Worm (Caenorhabditis elegans) whole organism, L4/young adult: ENCODE data around the gene F35G12.7.

Experiments used
- W03F9.2 ChIP-seq: fragments of 150-350 bp; optimal IDR thresholded peaks from 2 replicates; lab custom pipeline; 2014; ENCODE audit warnings: missing biosample characterization, missing genetic modification characterization
- dao-5 ChIP-seq: sonication (generic microtip); optimal IDR thresholded peaks from 2 replicates; lab custom pipeline; 2016; ENCODE audit warnings: missing genotype, missing genetic modification characterization, moderate library complexity, missing compliant biosample characterization

- TF ChIP-seq dao-5 (tag; lab: Kevin White, UChicago) (no peak), W03F9.2 (tag; lab: Kevin White, UChicago) (no peak)
Measured at ce11 chrIII:4581495-4581894, 5.6 kb downstream of the F35G12.7 start, which contains the start of gene F35G12.12.
